Worm (Caenorhabditis elegans): Measurements from ENCODE around the gene M03F4.4.

M03F4.4 gene

ce11 chrX:4957259-4957658 is at the start of gene M03F4.4:
Gene M03F4.4 (minus strand): TSS chrX:4957418.
- peak; percentile 24; the same call in 1 of the 2 replicates for TF ChIP-seq dmd-6 (GFP tag; IDR thresholded peaks at IDR 0.05)
- TF ChIP-seq pqm-1 (tag; optimal IDR thresholded peaks at IDR 0.05), result no peak
- no peak for TF ChIP-seq nhr-41 (GFP tag; IDR thresholded peaks at IDR 0.05)
- TF ChIP-seq dve-1 (tag; optimal IDR thresholded peaks at IDR 0.05; ENCODE audit: insufficient read depth), result no peak
- no peak for TF ChIP-seq F26F4.8 (GFP tag; conservative IDR thresholded peaks at IDR 0.05)
- TF ChIP-seq daf-16 (GFP tag; optimal IDR thresholded peaks at IDR 0.05), result peak in 1 of 2 experiments; percentile 93
- TF ChIP-seq daf-16 (tag; optimal IDR thresholded peaks at IDR 0.05), result no peak
- no peak for TF ChIP-seq spr-3 (GFP tag; optimal IDR thresholded peaks at IDR 0.05)
- peak; percentile 31 for TF ChIP-seq nhr-11 (tag; optimal IDR thresholded peaks at IDR 0.05)
- no peak for TF ChIP-seq lin-39 (tag; optimal IDR thresholded peaks at IDR 0.05)
- peak; percentile 66 for TF ChIP-seq hlh-11 (tag; optimal IDR thresholded peaks at IDR 0.05)
- TF ChIP-seq set-16 (GFP tag; IDR thresholded peaks at IDR 0.05), result peak; percentile 12; the same call in 1 of the 2 replicates

ce11 chrX:5006972-5007371 is 49.8 kb upstream of the M03F4.4 start:
- TF ChIP-seq nhr-28 (tag; optimal IDR thresholded peaks at IDR 0.05), result peak; percentile 32
- no peak for TF ChIP-seq fkh-10 (GFP tag; optimal IDR thresholded peaks at IDR 0.05)
- no peak for TF ChIP-seq duxl-1 (tag; optimal IDR thresholded peaks at IDR 0.05; ENCODE audit: poor library complexity)
- peak; percentile 54 for TF ChIP-seq pqm-1 (tag; optimal IDR thresholded peaks at IDR 0.05)
- TF ChIP-seq daf-16 (GFP tag; optimal IDR thresholded peaks at IDR 0.05), result no peak
- peak; percentile 42 for TF ChIP-seq daf-16 (tag; optimal IDR thresholded peaks at IDR 0.05)
- TF ChIP-seq nhr-77 (tag; optimal IDR thresholded peaks at IDR 0.05), result no peak

ce11 chrX:5004940-5005339 is 47.7 kb upstream of the M03F4.4 start, which contains the start of gene hsd-2:
Gene hsd-2 (plus strand): TSS chrX:5005240.
- TF ChIP-seq nhr-41 (GFP tag; IDR thresholded peaks at IDR 0.05), result no peak
- no peak for TF ChIP-seq cey-2 (tag; optimal IDR thresholded peaks at IDR 0.05; ENCODE audit: borderline replicate concordance, insufficient read depth)
- no peak for TF ChIP-seq mes-2 (tag; optimal IDR thresholded peaks at IDR 0.05; ENCODE audit: poor library complexity, severe bottlenecking)
- no peak for TF ChIP-seq mdt-29 (GFP tag; IDR thresholded peaks at IDR 0.05)
- TF ChIP-seq dmd-9 (GFP tag; IDR thresholded peaks at IDR 0.05), result no peak
- TF ChIP-seq tra-1 (GFP tag; IDR thresholded peaks at IDR 0.05), result no peak
- no peak for TF ChIP-seq lin-15B (tag; optimal IDR thresholded peaks at IDR 0.05)
- no peak for TF ChIP-seq lin-29 (GFP tag; IDR thresholded peaks at IDR 0.05)
- TF ChIP-seq ZK546.5 (tag; optimal IDR thresholded peaks at IDR 0.05), result no peak
- TF ChIP-seq nhr-237 (tag; optimal IDR thresholded peaks at IDR 0.05), result no peak
- no peak for TF ChIP-seq pqm-1 (tag; optimal IDR thresholded peaks at IDR 0.05)
- TF ChIP-seq nhr-28 (tag; optimal IDR thresholded peaks at IDR 0.05), result no peak

ce11 chrX:4998875-4999274 is 41.7 kb upstream of the M03F4.4 start, which contains the start of gene set-30:
Gene set-30 (plus strand): TSS chrX:4999270.
- TF ChIP-seq egl-43 (GFP tag; IDR thresholded peaks at IDR 0.05) (0 out of 2 replicates have a peak, but pooled peaks have one; percentile 14), cey-2 (tag; optimal IDR thresholded peaks at IDR 0.05; ENCODE audit: borderline replicate concordance, insufficient read depth) (no peak), hlh-30 (tag; optimal IDR thresholded peaks at IDR 0.05; ENCODE audit: insufficient read depth) (peak; percentile 4), unc-39 (tag; optimal IDR thresholded peaks at IDR 0.05) (no peak), egl-27 (tag; optimal IDR thresholded peaks at IDR 0.05) (no peak)

- TF ChIP-seq egl-27 (tag; optimal IDR thresholded peaks at IDR 0.05) (no peak), duxl-1 (tag; optimal IDR thresholded peaks at IDR 0.05; ENCODE audit: poor library complexity) (no peak), zip-2 (tag; optimal IDR thresholded peaks at IDR 0.05) (no peak), ztf-11 (tag; optimal IDR thresholded peaks at IDR 0.05) (no peak), mxl-3 (GFP tag; optimal IDR thresholded peaks at IDR 0.05) (peak; percentile 26), dpl-1 (GFP tag; optimal IDR thresholded peaks at IDR 0.05) (peak; percentile 14), nhr-28 (tag; optimal IDR thresholded peaks at IDR 0.05) (peak; percentile 58), hlh-30 (tag; optimal IDR thresholded peaks at IDR 0.05; ENCODE audit: insufficient read depth) (peak; percentile 13), nhr-77 (tag; optimal IDR thresholded peaks at IDR 0.05) (peak; percentile 58), cey-2 (tag; optimal IDR thresholded peaks at IDR 0.05; ENCODE audit: borderline replicate concordance, insufficient read depth) (no peak), lsy-2 (tag; optimal IDR thresholded peaks at IDR 0.05) (no peak), dve-1 (tag; optimal IDR thresholded peaks at IDR 0.05; ENCODE audit: insufficient read depth) (peak; percentile 53), lin-38 (GFP tag; IDR thresholded peaks at IDR 0.05) (peak; percentile 90), ceh-20 (GFP tag; IDR thresholded peaks at IDR 0.05) (no peak), F37D6.2 (tag; optimal IDR thresholded peaks at IDR 0.05) (no peak), mdl-1 (tag; optimal IDR thresholded peaks at IDR 0.05) (peak in 1 of 2 experiments; percentile 33), snpc-1.2 (GFP tag; IDR thresholded peaks at IDR 0.05) (no peak), nhr-48 (tag; optimal IDR thresholded peaks at IDR 0.05) (no peak), hmg-1.1 (GFP tag; IDR thresholded peaks at IDR 0.05) (peak; percentile 65), daf-16 (GFP tag; optimal IDR thresholded peaks at IDR 0.05) (no peak), daf-16 (tag; optimal IDR thresholded peaks at IDR 0.05) (peak; percentile 25)
Measured at ce11 chrX:4997548-4998087, 40.4 kb upstream of the M03F4.4 start, which contains the start of gene ZC8.6. Gene ZC8.6 (minus strand): TSS chrX:4997598.

Measured in whole organism, L4 larva.